Worm (Caenorhabditis elegans): ENCODE data around the gene D2045.9.
"Not testable (repeated sequence)": the region's sequence is repeated elsewhere in the genome, so short reads cannot be mapped to it uniquely, and the experiment has no call there.

D2045.9 gene

DNA sequence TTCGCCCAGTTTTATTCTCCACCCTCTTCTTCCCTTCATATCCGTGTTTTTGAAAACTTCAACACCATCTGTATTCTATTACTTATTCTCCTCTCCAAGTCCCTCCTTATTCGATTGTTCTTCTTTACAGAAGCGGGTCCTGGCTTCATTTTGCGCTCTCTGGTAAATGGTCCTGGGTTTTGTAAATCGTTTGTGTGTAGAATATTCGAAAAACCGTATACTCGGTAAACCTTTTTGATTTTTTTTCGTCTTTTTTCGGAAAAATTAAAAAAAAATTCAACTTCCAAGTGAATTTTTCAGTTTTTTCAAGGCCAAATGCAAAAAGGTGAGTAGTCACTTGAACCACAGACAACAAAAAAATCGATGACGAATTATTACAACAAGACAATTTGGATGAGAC is at the start of gene D2045.9:
D2045.9 (plus strand) TSS at position 301 of the 400 bp plus-strand sequence.
- TF ChIP-seq tab-1 (GFP tag; IDR thresholded peaks at IDR 0.05) (no peak), med-1 (GFP tag; optimal IDR thresholded peaks at IDR 0.05; ENCODE audit: insufficient read depth) (no peak), ref-1 (GFP tag; conservative IDR thresholded peaks at IDR 0.05) (no peak), ztf-23 (GFP tag; IDR thresholded peaks at IDR 0.05) (no peak), T22C8.4 (GFP tag; IDR thresholded peaks at IDR 0.05) (no peak), ztf-29 (GFP tag; IDR thresholded peaks at IDR 0.05) (no peak), cog-1 (tag; optimal IDR thresholded peaks at IDR 0.05) (no peak), flt-1 (GFP tag; IDR thresholded peaks at IDR 0.05) (no peak), klf-2 (GFP tag; conservative IDR thresholded peaks at IDR 0.05) (no peak)

DNA sequence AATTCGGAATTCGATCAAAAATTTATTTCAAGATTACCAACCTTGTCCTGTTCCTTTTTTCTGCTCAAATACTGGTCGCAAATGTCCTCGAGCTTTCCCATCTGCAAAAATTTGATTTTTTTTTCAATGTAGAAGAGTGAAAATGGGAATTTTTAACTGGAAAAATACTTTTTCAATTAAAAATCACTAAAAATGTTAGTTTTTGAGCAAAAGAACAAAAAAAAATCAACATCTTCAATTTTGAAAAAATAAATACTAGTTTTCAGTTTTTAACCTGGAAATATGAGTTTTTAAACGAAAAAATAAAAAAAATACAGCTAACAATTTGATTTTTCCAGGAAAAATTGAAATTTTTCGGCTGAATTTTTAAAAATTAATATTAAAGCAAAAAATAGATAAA is 47.2 kb upstream of the D2045.9 start, which contains the start of gene prp-3:
prp-3 (minus strand) TSS at position 101 of the 400 bp plus-strand sequence.
- TF ChIP-seq ztf-29 (GFP tag; IDR thresholded peaks at IDR 0.05) (no peak), T22C8.4 (GFP tag; IDR thresholded peaks at IDR 0.05) (no peak), cog-1 (tag; optimal IDR thresholded peaks at IDR 0.05) (no peak), ref-1 (GFP tag; conservative IDR thresholded peaks at IDR 0.05) (no peak), med-1 (GFP tag; optimal IDR thresholded peaks at IDR 0.05; ENCODE audit: insufficient read depth) (no peak), ztf-23 (GFP tag; IDR thresholded peaks at IDR 0.05) (no peak), tab-1 (GFP tag; IDR thresholded peaks at IDR 0.05) (no peak)

DNA sequence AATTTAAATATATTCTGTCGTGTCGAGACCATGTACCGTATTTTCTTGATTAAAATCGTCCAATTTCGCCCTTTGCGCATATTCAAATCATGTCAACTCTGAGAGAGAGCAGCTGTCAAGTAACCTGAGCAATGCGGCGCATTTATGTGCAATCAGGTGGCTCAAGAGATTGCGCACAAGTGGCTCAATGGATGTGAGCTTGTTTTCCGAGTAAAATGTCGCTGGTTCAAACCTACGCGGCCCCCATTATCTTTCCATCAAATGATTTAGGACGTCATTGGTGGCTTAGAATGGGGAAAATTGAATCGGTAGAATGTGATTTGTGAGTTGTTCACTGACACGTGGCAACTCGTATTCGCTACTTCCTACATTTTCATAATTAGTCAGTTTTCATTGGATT is 42.9 kb upstream of the D2045.9 start:
- TF ChIP-seq flt-1 (GFP tag; IDR thresholded peaks at IDR 0.05): peak; percentile 83
- TF ChIP-seq ztf-29 (GFP tag; IDR thresholded peaks at IDR 0.05): no peak
- TF ChIP-seq ztf-23 (GFP tag; IDR thresholded peaks at IDR 0.05): peak; percentile 71; the same call in 1 of the 2 replicates
- no peak; the same call in 1 of the 2 replicates for TF ChIP-seq klf-2 (GFP tag; conservative IDR thresholded peaks at IDR 0.05)
- peak; percentile 51; the same call in 1 of the 2 replicates for TF ChIP-seq T22C8.4 (GFP tag; IDR thresholded peaks at IDR 0.05)
- peak; percentile 79 for TF ChIP-seq tab-1 (GFP tag; IDR thresholded peaks at IDR 0.05)
- TF ChIP-seq cog-1 (tag; optimal IDR thresholded peaks at IDR 0.05): peak; percentile 52
- TF ChIP-seq ref-1 (GFP tag; conservative IDR thresholded peaks at IDR 0.05): peak; percentile 59; the same call in 1 of the 2 replicates
- TF ChIP-seq med-1 (GFP tag; optimal IDR thresholded peaks at IDR 0.05; ENCODE audit: insufficient read depth): no peak

DNA sequence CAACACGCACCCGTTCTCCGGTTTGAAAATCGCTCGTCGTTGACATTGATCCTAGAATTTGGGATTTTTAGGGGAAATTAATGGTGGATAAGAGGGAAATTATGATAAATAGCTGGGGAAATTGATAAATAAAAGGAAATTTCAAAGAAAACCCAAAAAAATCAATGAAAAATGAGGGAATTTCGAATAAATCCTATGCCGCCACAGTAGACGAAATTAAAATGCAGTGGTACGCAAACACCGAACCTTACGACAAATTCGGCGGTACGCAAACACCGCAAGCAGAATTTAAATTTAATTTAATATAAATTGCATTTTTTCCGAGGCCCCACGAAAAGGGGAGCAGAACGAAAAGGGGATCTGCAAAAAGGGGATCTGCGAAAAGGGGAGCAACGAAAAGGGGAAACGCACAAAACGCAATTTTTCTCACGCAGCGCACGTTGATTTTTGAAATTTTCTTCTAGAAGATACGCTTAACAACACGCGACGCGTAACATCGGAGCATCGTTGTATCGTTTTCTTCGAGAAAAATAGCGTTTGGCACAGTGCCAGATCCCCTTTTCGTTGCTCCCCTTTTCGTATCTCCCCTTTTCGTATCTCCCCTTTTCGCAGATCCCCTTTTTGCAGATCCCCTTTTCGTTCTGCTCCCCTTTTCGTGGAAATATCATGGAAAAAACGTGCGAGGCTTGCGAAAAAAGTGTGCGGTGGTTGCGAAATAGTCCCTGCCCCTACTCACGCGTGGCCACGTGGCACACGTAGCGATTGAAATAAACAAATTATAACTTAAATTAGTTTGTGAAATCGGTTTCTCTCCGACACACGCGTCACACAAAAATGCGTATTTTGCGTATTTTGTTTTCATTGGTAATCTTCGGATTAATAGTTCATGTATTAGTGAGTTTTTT is 38.9 kb upstream of the D2045.9 start, which contains the start of the genes smrd-1 and enu-3.1:
smrd-1 (minus strand) TSS at position 51 of the 905 bp plus-strand sequence.
enu-3.1 (plus strand) TSS at position 339 of the 905 bp plus-strand sequence.
- TF ChIP-seq ztf-29 (GFP tag; IDR thresholded peaks at IDR 0.05) (peak; percentile 34; the same call in 1 of the 2 replicates), klf-2 (GFP tag; conservative IDR thresholded peaks at IDR 0.05) (0 out of 2 replicates have a peak, but pooled peaks have one; percentile 33), flt-1 (GFP tag; IDR thresholded peaks at IDR 0.05) (peak; percentile 72), ztf-23 (GFP tag; IDR thresholded peaks at IDR 0.05) (peak; percentile 84)

DNA sequence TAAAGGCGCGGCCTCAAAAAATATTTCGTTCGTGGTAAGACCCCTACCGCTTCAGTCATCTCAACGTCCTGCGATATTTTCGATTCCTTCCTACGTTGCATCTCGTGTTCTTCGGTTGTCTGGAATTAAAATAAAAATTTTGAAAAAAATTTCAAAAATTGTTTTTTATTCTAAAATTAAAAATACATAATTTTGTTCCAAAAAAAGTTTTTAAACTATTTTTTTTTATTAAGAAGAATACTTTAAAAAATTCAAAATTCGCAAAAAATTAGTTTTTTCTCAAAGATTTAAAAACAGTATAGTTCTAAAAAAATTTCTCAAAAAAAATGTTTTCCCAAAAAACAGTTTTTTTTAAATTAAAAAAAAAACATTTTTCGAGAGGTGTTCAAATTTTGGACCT is 36.3 kb upstream of the D2045.9 start, which contains the start of gene H04D03.6:
H04D03.6 (minus strand) TSS at position 101 of the 400 bp plus-strand sequence.
- TF ChIP-seq flt-1 (GFP tag; IDR thresholded peaks at IDR 0.05); klf-2 (GFP tag; conservative IDR thresholded peaks at IDR 0.05); ref-1 (GFP tag; conservative IDR thresholded peaks at IDR 0.05): not testable (repeated sequence)

DNA sequence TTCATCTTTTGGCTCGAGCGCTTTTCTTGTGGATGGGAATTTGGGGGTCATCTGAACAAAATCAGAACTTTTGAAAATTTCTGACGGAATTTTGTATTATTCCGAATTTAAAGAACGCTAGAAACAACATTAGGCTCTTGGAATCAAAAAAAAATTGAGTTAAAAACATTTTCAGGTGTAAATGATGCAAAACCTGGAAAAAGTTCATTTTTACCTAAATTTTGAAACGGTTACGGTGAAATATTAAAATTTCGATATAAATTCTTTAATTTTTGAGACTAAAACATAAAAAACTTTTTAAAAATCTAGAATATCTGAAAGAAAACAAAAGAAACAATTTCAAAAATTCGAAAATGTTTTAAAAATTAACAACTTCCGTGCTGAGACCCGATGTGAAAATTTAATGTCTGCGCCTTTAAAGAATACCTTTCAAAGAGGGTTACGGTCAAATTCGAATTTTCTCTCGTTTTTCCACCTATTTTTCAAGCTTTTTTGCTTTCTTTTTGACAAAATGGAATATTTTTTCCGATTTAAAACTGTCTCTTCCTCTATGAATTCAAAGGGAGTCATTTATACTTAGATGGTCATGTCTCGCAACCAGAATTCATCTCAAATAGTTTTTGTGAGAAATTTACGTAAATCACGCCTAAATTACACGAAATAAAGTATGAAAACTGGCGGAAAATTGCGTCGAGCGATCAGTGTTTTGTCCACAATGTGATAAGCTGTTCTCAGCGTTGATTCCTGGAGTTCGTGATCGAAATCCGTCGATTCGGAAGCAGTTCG is 32.5 kb upstream of the D2045.9 start, which contains the start of the genes H04D03.2 and ecps-2:
H04D03.2 (minus strand) TSS at position 51 of the 786 bp plus-strand sequence.
ecps-2 (plus strand) TSS at position 736 of the 786 bp plus-strand sequence.
- TF ChIP-seq ztf-29 (GFP tag; IDR thresholded peaks at IDR 0.05): no peak
- TF ChIP-seq cog-1 (tag; optimal IDR thresholded peaks at IDR 0.05): no peak
- TF ChIP-seq ztf-23 (GFP tag; IDR thresholded peaks at IDR 0.05): no peak
- no peak for TF ChIP-seq T22C8.4 (GFP tag; IDR thresholded peaks at IDR 0.05)
- no peak for TF ChIP-seq klf-2 (GFP tag; conservative IDR thresholded peaks at IDR 0.05)
- no peak for TF ChIP-seq med-1 (GFP tag; optimal IDR thresholded peaks at IDR 0.05; ENCODE audit: insufficient read depth)
- no peak for TF ChIP-seq flt-1 (GFP tag; IDR thresholded peaks at IDR 0.05)
- TF ChIP-seq ref-1 (GFP tag; conservative IDR thresholded peaks at IDR 0.05): no peak
- no peak for TF ChIP-seq tab-1 (GFP tag; IDR thresholded peaks at IDR 0.05)

DNA sequence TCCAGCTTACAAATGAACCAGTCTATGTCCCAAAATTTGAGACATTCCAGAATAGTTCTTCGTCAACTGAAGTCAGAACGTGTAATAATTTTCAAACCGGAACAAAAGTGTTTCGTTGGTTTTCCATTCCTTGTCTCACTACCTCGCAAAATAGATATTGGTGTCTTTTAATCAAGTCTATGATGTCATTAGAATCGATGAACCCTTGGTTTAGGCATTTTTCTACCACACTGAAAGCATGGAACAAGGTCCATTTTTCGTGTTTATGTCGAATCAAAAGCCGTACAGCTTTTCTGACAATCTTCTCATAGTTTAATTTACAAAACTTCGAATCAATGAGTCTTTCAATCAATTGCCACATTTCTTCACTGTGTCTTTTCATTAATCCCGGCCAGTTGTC is 28.3 kb upstream of the D2045.9 start, which contains the start of gene H04D03.7:
H04D03.7 (minus strand) TSS at position 101 of the 400 bp plus-strand sequence.
- TF ChIP-seq ref-1 (GFP tag; conservative IDR thresholded peaks at IDR 0.05): no peak
- no peak for TF ChIP-seq ztf-29 (GFP tag; IDR thresholded peaks at IDR 0.05)
- TF ChIP-seq T22C8.4 (GFP tag; IDR thresholded peaks at IDR 0.05): no peak
- no peak for TF ChIP-seq med-1 (GFP tag; optimal IDR thresholded peaks at IDR 0.05; ENCODE audit: insufficient read depth)
- TF ChIP-seq cog-1 (tag; optimal IDR thresholded peaks at IDR 0.05): no peak
- no peak for TF ChIP-seq tab-1 (GFP tag; IDR thresholded peaks at IDR 0.05)
- no peak for TF ChIP-seq flt-1 (GFP tag; IDR thresholded peaks at IDR 0.05)
- no peak for TF ChIP-seq ztf-23 (GFP tag; IDR thresholded peaks at IDR 0.05)
- TF ChIP-seq klf-2 (GFP tag; conservative IDR thresholded peaks at IDR 0.05): no peak

DNA sequence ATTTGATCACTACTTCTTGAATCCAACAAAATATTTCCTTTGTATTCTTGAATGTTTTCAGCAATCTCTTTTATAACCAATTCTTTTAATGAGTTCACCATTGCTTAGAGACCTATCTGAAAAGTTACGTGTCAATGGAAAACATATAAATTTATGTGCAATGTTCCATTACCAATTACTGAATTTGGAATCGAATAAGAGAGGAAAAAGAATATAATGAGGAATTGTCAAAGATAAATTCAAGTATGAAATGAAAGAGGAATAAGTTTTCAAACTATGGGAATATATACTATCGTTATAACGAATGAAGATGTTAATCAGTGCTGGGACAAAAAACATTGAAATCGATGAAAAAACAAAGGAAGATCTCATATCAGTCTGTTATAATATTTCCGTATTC is 24.0 kb upstream of the D2045.9 start, which contains the start of gene H04D03.4:
H04D03.4 (minus strand) TSS at position 101 of the 400 bp plus-strand sequence.
- TF ChIP-seq ztf-29 (GFP tag; IDR thresholded peaks at IDR 0.05) (no peak), flt-1 (GFP tag; IDR thresholded peaks at IDR 0.05) (no peak), T22C8.4 (GFP tag; IDR thresholded peaks at IDR 0.05) (no peak), cog-1 (tag; optimal IDR thresholded peaks at IDR 0.05) (no peak), ztf-23 (GFP tag; IDR thresholded peaks at IDR 0.05) (no peak), med-1 (GFP tag; optimal IDR thresholded peaks at IDR 0.05; ENCODE audit: insufficient read depth) (no peak), klf-2 (GFP tag; conservative IDR thresholded peaks at IDR 0.05) (no peak), ref-1 (GFP tag; conservative IDR thresholded peaks at IDR 0.05) (no peak), tab-1 (GFP tag; IDR thresholded peaks at IDR 0.05) (no peak)

Data from whole organism, midembryonic.